Fruit fly (Drosophila melanogaster) whole organism, embryonic: Measurements from ENCODE around the gene witty.
A peak's percentile ranks its signal among the peaks of the same experiment; 100 is the strongest.

Experiments
- Asciz ChIP-seq: fragments of 200-800 bp; sonication (Bioruptor generic); optimal IDR thresholded peaks from 2 replicates; lab custom pipeline; 2017; ENCODE audit warnings: missing biosample characterization, mild to moderate bottlenecking, missing genetic modification characterization, missing genetic modification reagents
- B-H1 ChIP-seq: fragments of 200-800 bp; sonication (Bioruptor generic); IDR thresholded peaks from 3 replicates; pipeline ENCODE4 v1.3.6; 2022; ENCODE audit warnings: missing biosample characterization, missing genetic modification characterization
- BEAF-32 ChIP-seq: fragments of 200-800 bp; sonication (Bioruptor generic); optimal IDR thresholded peaks from 3 replicates; lab custom pipeline; 2017; ENCODE audit warnings: missing biosample characterization, missing genetic modification characterization, mild to moderate bottlenecking, moderate library complexity, missing genetic modification reagents
- CG10366 ChIP-seq: fragments of 200-800 bp; sonication (Bioruptor generic); IDR thresholded peaks from 2 replicates; pipeline ENCODE4 v1.3.6; 2022; ENCODE audit warnings: missing biosample characterization, missing genetic modification characterization
- CG11085 ChIP-seq: fragments of 200-800 bp; sonication (Bioruptor generic); IDR thresholded peaks from 2 replicates; pipeline ENCODE4 v1.3.6; 2022; ENCODE audit warnings: missing biosample characterization, missing genetic modification characterization
- CG11695 ChIP-seq: fragments of 200-800 bp; sonication (Bioruptor generic); IDR thresholded peaks from 3 replicates; pipeline ENCODE4 v1.3.6; 2022; ENCODE audit warnings: missing biosample characterization, missing genetic modification characterization
- CG1233 ChIP-seq: fragments of 200-800 bp; sonication (Bioruptor generic); optimal IDR thresholded peaks from 4 replicates; lab custom pipeline; 2018; ENCODE audit warnings: missing biosample characterization, mild to moderate bottlenecking, missing genetic modification characterization
- CG12744 ChIP-seq: fragments of 200-800 bp; sonication (Bioruptor generic); optimal IDR thresholded peaks from 2 replicates; lab custom pipeline; 2016; ENCODE audit warnings: missing biosample characterization, missing genetic modification characterization
- CG13624 ChIP-seq: fragments of 200-800 bp; sonication (Bioruptor generic); optimal IDR thresholded peaks from 2 replicates; lab custom pipeline; 2016; ENCODE audit warnings: missing biosample characterization, missing genetic modification characterization
- CG18599 ChIP-seq: fragments of 200-800 bp; sonication (Bioruptor generic); optimal IDR thresholded peaks from 3 replicates; lab custom pipeline; 2017; ENCODE audit warnings: missing biosample characterization, missing genetic modification characterization, mild to moderate bottlenecking, moderate library complexity, missing genetic modification reagents
- CG2889 ChIP-seq: fragments of 200-800 bp; sonication (Bioruptor generic); IDR thresholded peaks from 3 replicates; pipeline ENCODE4 v1.3.6; 2022; ENCODE audit warnings: missing biosample characterization, missing genetic modification characterization
- CG31441 ChIP-seq: fragments of 200-800 bp; sonication (Bioruptor generic); IDR thresholded peaks from 2 replicates; pipeline ENCODE4 v1.3.6; 2022; ENCODE audit warnings: missing biosample characterization, missing genetic modification characterization
- CG4360 ChIP-seq: fragments of 200-800 bp; sonication (Bioruptor generic); IDR thresholded peaks from 2 replicates; pipeline ENCODE4 v1.3.6; 2022; ENCODE audit warnings: missing biosample characterization, missing genetic modification characterization
- CG6854 ChIP-seq: fragments of 200-800 bp; sonication (Bioruptor generic); optimal IDR thresholded peaks from 3 replicates; lab custom pipeline; 2017; ENCODE audit warnings: missing biosample characterization, mild to moderate bottlenecking, missing genetic modification characterization
- CG7987 ChIP-seq: fragments of 200-800 bp; sonication (Bioruptor generic); optimal IDR thresholded peaks from 2 replicates; lab custom pipeline; 2018; ENCODE audit warnings: missing biosample characterization, mild to moderate bottlenecking, missing genetic modification characterization, moderate library complexity
- CG8281 ChIP-seq: fragments of 200-800 bp; sonication (Bioruptor generic); optimal IDR thresholded peaks from 2 replicates; lab custom pipeline; 2018; ENCODE audit warnings: missing biosample characterization, mild to moderate bottlenecking, missing genetic modification characterization, moderate library complexity
- CG8478 ChIP-seq: fragments of >200 bp; optimal IDR thresholded peaks from 2 replicates; lab custom pipeline; 2018
- CG9215 ChIP-seq: fragments of 200-800 bp; sonication (Bioruptor generic); IDR thresholded peaks from 2 replicates; pipeline ENCODE4 v1.3.6; 2022; ENCODE audit warnings: missing biosample characterization, missing genetic modification characterization
- CG9932 ChIP-seq: fragments of 200-800 bp; sonication (Bioruptor generic); IDR thresholded peaks from 2 replicates; pipeline ENCODE4 v1.3.6; 2022; ENCODE audit warnings: missing biosample characterization, missing genetic modification characterization
- CkIIα-i1 ChIP-seq: fragments of 200-800 bp; sonication (Bioruptor generic); IDR thresholded peaks from 2 replicates; pipeline ENCODE4 v1.3.6; 2022; ENCODE audit warnings: missing biosample characterization, missing genetic modification characterization
- Dref ChIP-seq: fragments of 200-800 bp; sonication (Bioruptor generic); IDR thresholded peaks from 2 replicates; pipeline ENCODE4 v1.3.6; 2022; ENCODE audit warnings: missing biosample characterization, missing genetic modification characterization
- Gug ChIP-seq: fragments of 200-800 bp; sonication (Bioruptor generic); IDR thresholded peaks from 4 replicates; pipeline ENCODE4 v1.3.6; 2022; ENCODE audit warnings: missing biosample characterization, missing genetic modification characterization
- Hr3 ChIP-seq: fragments of 200-800 bp; sonication (Bioruptor generic); optimal IDR thresholded peaks from 3 replicates; lab custom pipeline; 2016; ENCODE audit warnings: missing biosample characterization, missing genetic modification characterization
- Kr ChIP-seq: fragments of 200-800 bp; sonication (Bioruptor generic); optimal IDR thresholded peaks from 2 replicates; lab custom pipeline; 2017; ENCODE audit warnings: missing biosample characterization, mild to moderate bottlenecking, missing genetic modification characterization
- Mes4 ChIP-seq: fragments of 200-800 bp; sonication (Bioruptor generic); optimal IDR thresholded peaks from 2 replicates; lab custom pipeline; 2016; ENCODE audit warnings: missing biosample characterization, missing genetic modification characterization
- Nf-YA ChIP-seq: fragments of 200-800 bp; sonication (Bioruptor generic); IDR thresholded peaks from 2 replicates; pipeline ENCODE4 v1.3.6; 2022; ENCODE audit warnings: missing biosample characterization, missing genetic modification characterization
- Opbp ChIP-seq: fragments of 200-800 bp; sonication (Bioruptor generic); IDR thresholded peaks from 3 replicates; pipeline ENCODE4 v1.3.6; 2022; ENCODE audit warnings: missing biosample characterization, missing genetic modification characterization; ENCODE audit not compliant: partially characterized antibody
- Ssrp ChIP-seq: fragments of 200-800 bp; sonication (Bioruptor generic); optimal IDR thresholded peaks from 2 replicates; lab custom pipeline; 2018; ENCODE audit warnings: missing biosample characterization, mild to moderate bottlenecking, missing genetic modification characterization, moderate library complexity
- al ChIP-seq: fragments of 200-800 bp; sonication (Bioruptor generic); IDR thresholded peaks from 2 replicates; pipeline ENCODE4 v1.3.6; 2022; ENCODE audit warnings: missing biosample characterization, missing genetic modification characterization
- ap ChIP-seq: fragments of 200-800 bp; sonication (Bioruptor generic); IDR thresholded peaks from 2 replicates; pipeline ENCODE4 v1.3.6; 2022; ENCODE audit warnings: missing biosample characterization, missing genetic modification characterization
- ara ChIP-seq: fragments of 200-800 bp; sonication (Bioruptor generic); IDR thresholded peaks from 2 replicates; pipeline ENCODE4 v1.3.6; 2022; ENCODE audit warnings: missing biosample characterization, missing genetic modification characterization
- az2 ChIP-seq: fragments of 200-800 bp; sonication (Bioruptor generic); optimal IDR thresholded peaks from 3 replicates; lab custom pipeline; 2016; ENCODE audit warnings: missing biosample characterization, missing genetic modification characterization
- bcd ChIP-seq: fragments of 200-800 bp; sonication (Bioruptor generic); optimal IDR thresholded peaks from 2 replicates; lab custom pipeline; 2017; ENCODE audit warnings: missing biosample characterization, mild to moderate bottlenecking, missing genetic modification characterization
- cad ChIP-seq: fragments of >200 bp; optimal IDR thresholded peaks from 2 replicates; lab custom pipeline; 2017; ENCODE audit warnings: missing biosample characterization, missing genetic modification characterization
- caup ChIP-seq: fragments of 200-800 bp; sonication (Bioruptor generic); optimal IDR thresholded peaks from 3 replicates; lab custom pipeline; 2017; ENCODE audit warnings: missing biosample characterization, mild to moderate bottlenecking, missing genetic modification characterization, moderate library complexity; ENCODE audit not compliant: severe bottlenecking
- corto ChIP-seq: fragments of 200-800 bp; sonication (Bioruptor generic); optimal IDR thresholded peaks from 2 replicates; lab custom pipeline; 2016; ENCODE audit warnings: missing biosample characterization, mild to moderate bottlenecking, missing genetic modification characterization, moderate library complexity
- dan ChIP-seq: fragments of 200-800 bp; sonication (Bioruptor generic); IDR thresholded peaks from 2 replicates; pipeline ENCODE4 v1.3.6; 2022; ENCODE audit warnings: missing biosample characterization, missing genetic modification characterization
- emc ChIP-seq: fragments of 200-800 bp; sonication (Bioruptor generic); optimal IDR thresholded peaks from 2 replicates; lab custom pipeline; 2016; ENCODE audit warnings: missing biosample characterization, missing genetic modification characterization
- fd64A ChIP-seq: fragments of 200-800 bp; sonication (Bioruptor generic); optimal IDR thresholded peaks from 3 replicates; lab custom pipeline; 2018; ENCODE audit warnings: missing biosample characterization, mild to moderate bottlenecking, missing genetic modification characterization
- gsb-n ChIP-seq: fragments of 200-800 bp; sonication (Bioruptor generic); optimal IDR thresholded peaks from 3 replicates; lab custom pipeline; 2018; ENCODE audit warnings: missing biosample characterization, mild to moderate bottlenecking, missing genetic modification characterization
- insv ChIP-seq, 2 experiments: fragments of 200-800 bp; sonication (Bioruptor generic); optimal IDR thresholded peaks; 3 replicates each; lab custom pipeline; 2016 to 2018; ENCODE audit warnings: missing biosample characterization in 2 of 2, missing genetic modification characterization in 2 of 2
- pan ChIP-seq, 4 experiments: fragments of >200 bp in 3 of 4; fragments of 200-800 bp in 1 of 4; sonication (Bioruptor generic) in 1 of 4; optimal IDR thresholded peaks in 3 of 4; IDR thresholded peaks in 1 of 4; 2 replicates each; pipeline versions ENCODE4 v1.3.6 to Lab custom; 2017 to 2022; ENCODE audit warnings: missing biosample characterization in 2 of 4, missing genetic modification characterization in 2 of 4, mixed read lengths in 1 of 4
- pb ChIP-seq: fragments of 200-800 bp; sonication (Bioruptor generic); optimal IDR thresholded peaks from 3 replicates; lab custom pipeline; 2016; ENCODE audit warnings: missing biosample characterization, missing genetic modification characterization
- pita ChIP-seq: fragments of 200-800 bp; sonication (Bioruptor generic); optimal IDR thresholded peaks from 2 replicates; lab custom pipeline; 2017; ENCODE audit warnings: missing biosample characterization, mild to moderate bottlenecking, missing genetic modification characterization
- repo ChIP-seq: fragments of 200-800 bp; sonication (Bioruptor generic); optimal IDR thresholded peaks from 2 replicates; lab custom pipeline; 2016; ENCODE audit warnings: missing biosample characterization, missing genetic modification characterization
- slou ChIP-seq: fragments of 200-800 bp; sonication (Bioruptor generic); optimal IDR thresholded peaks from 3 replicates; lab custom pipeline; 2016; ENCODE audit warnings: missing biosample characterization, missing genetic modification characterization
- ssp ChIP-seq: fragments of 200-800 bp; sonication (Bioruptor generic); IDR thresholded peaks from 2 replicates; pipeline ENCODE4 v1.3.6; 2022; ENCODE audit warnings: missing biosample characterization, missing genetic modification characterization
- tll ChIP-seq, 2 experiments: fragments of 200-800 bp in 1 of 2; fragments of >200 bp in 1 of 2; sonication (Bioruptor generic) in 1 of 2; optimal IDR thresholded peaks; 2 replicates each; lab custom pipeline; 2017 to 2019; ENCODE audit warnings: missing biosample characterization in 2 of 2, missing genetic modification characterization in 2 of 2, mild to moderate bottlenecking in 1 of 2, moderate library complexity in 1 of 2
- ttk ChIP-seq: fragments of 200-800 bp; sonication (Bioruptor generic); IDR thresholded peaks from 2 replicates; pipeline ENCODE4 v2.1.2; 2022; ENCODE audit warnings: missing biosample characterization, missing genetic modification characterization
- z ChIP-seq: fragments of 200-800 bp; sonication (Bioruptor generic); IDR thresholded peaks from 3 replicates; pipeline ENCODE4 v1.3.6; 2022; ENCODE audit warnings: missing biosample characterization, missing genetic modification characterization

The witty gene

dm6 chr2L:8319858-8320525 is 18.1 kb upstream of the witty start, which contains the start of the genes mtsh and strat (continued):
- TF ChIP-seq CG9932 (GFP tag; lab: Robert Waterston, UW) (no peak), CG13624 (GFP tag; lab: Kevin White, UChicago) (peak; percentile 73), Kr (GFP tag; lab: Kevin White, UChicago) (no peak), CG10366 (GFP tag; lab: Robert Waterston, UW) (peak; percentile 18; the same call in 1 of the 2 replicates), corto (GFP tag; lab: Kevin White, UChicago) (no peak), bcd (GFP tag; lab: Kevin White, UChicago) (peak; percentile 75), CG9215 (no peak), ara (GFP tag; lab: Robert Waterston, UW) (0 out of 2 replicates have a peak, but pooled peaks have one; percentile 42), fd64A (peak; percentile 17), repo (GFP tag; lab: Kevin White, UChicago) (peak; percentile 19), tll (GFP tag; optimal IDR thresholded peaks at IDR 0.05; lab: Kevin White, UChicago) (peak in 1 of 2 experiments; percentile 12), emc (GFP tag; lab: Kevin White, UChicago) (no peak), ttk (GFP tag; lab: Robert Waterston, UW) (no peak), Mes4 (peak; percentile 6), caup (peak; percentile 86), insv (GFP tag; optimal IDR thresholded peaks at IDR 0.05; lab: Kevin White, UChicago) (peak in 1 of 2 experiments; percentile 58), al (no peak), cad (GFP tag; lab: Kevin White, UChicago) (no peak), Hr3 (GFP tag; lab: Kevin White, UChicago) (no peak), Dref (GFP tag; lab: Robert Waterston, UW) (peak; percentile 90), B-H1 (GFP tag; lab: Robert Waterston, UW) (peak; percentile 16; the same call in 1 of the 3 replicates), z (GFP tag; lab: Robert Waterston, UW) (no peak), pb (GFP tag; lab: Kevin White, UChicago) (peak; percentile 37), Gug (no peak), CG8281 (tag; lab: Kevin White, UChicago) (peak; percentile 39), CG12744 (no peak), CG18599 (peak; percentile 66), Ssrp (tag; lab: Kevin White, UChicago) (peak; percentile 28), CG31441 (GFP tag; lab: Robert Waterston, UW) (no peak; the same call in none of the 2 replicates), CG6854 (GFP tag; lab: Kevin White, UChicago) (no peak), pita (no peak), CG1233 (peak; percentile 65), slou (GFP tag; lab: Kevin White, UChicago) (peak; percentile 30), BEAF-32 (GFP tag; lab: Kevin White, UChicago) (peak; percentile 59), CG2889 (GFP tag; lab: Robert Waterston, UW) (no peak), CkIIα-i1 (GFP tag; lab: Robert Waterston, UW) (no peak), Opbp (GFP tag; lab: Robert Waterston, UW) (peak; percentile 57; the same call in 1 of the 3 replicates), CG7987 (GFP tag; lab: Kevin White, UChicago) (peak; percentile 84), az2 (GFP tag; lab: Kevin White, UChicago) (peak; percentile 19), gsb-n (tag; lab: Kevin White, UChicago) (peak; percentile 23), ap (GFP tag; lab: Robert Waterston, UW) (no peak), Nf-YA (no peak), CG4360 (no peak; the same call in 1 of the 2 replicates), CG8478 (no peak), CG11695 (GFP tag; lab: Robert Waterston, UW) (no peak), Asciz (GFP tag; lab: Kevin White, UChicago) (peak; percentile 70), CG11085 (GFP tag; lab: Robert Waterston, UW) (peak; percentile 21; the same call in 1 of the 2 replicates), ssp (GFP tag; lab: Robert Waterston, UW) (no peak), pan (optimal IDR thresholded peaks at IDR 0.05; lab: Kevin White, UChicago) (no peak), pan (GFP tag; optimal IDR thresholded peaks at IDR 0.05 in 1 of 2, IDR thresholded peaks at IDR 0.05 in 1 of 2) (peak in 1 of 2 experiments; percentile 58), dan (GFP tag; lab: Robert Waterston, UW) (no peak)
